Fruit fly (Drosophila melanogaster): Measurements from ENCODE around the gene CG8173.

dm6 chrX:17686179-17686578 is 23.3 kb downstream of the CG8173 start:
- TF ChIP-seq usp (GFP tag; optimal IDR thresholded peaks at IDR 0.05) = no peak
- TF ChIP-seq psq (optimal IDR thresholded peaks at IDR 0.05) = no peak

Measured in whole organism.